Worm (Caenorhabditis elegans) whole organism, L1 larva: Measurements from ENCODE around the gene B0564.2.

ENCODE experiments used
- C16A3.4 ChIP-seq: fragments of 150-350 bp; optimal IDR thresholded peaks from 2 replicates; lab custom pipeline; 2014; ENCODE audit warnings: missing biosample characterization, missing genetic modification characterization
- C34B4.2 ChIP-seq: sonication (generic microtip); optimal IDR thresholded peaks from 2 replicates; lab custom pipeline; 2017; ENCODE audit warnings: mild to moderate bottlenecking, missing genetic modification characterization, missing compliant biosample characterization
- Y116A8C.19 ChIP-seq: sonication (generic microtip); optimal IDR thresholded peaks from 2 replicates; lab custom pipeline; 2016; ENCODE audit warnings: missing compliant biosample characterization, missing genetic modification characterization, borderline replicate concordance
- aha-1 ChIP-seq: fragments of 150-350 bp; optimal IDR thresholded peaks from 2 replicates; lab custom pipeline; 2014; ENCODE audit warnings: missing biosample characterization, missing genetic modification characterization
- ama-1 ChIP-seq: fragments of 150-350 bp; optimal IDR thresholded peaks from 2 replicates; lab custom pipeline; 2014
- blmp-1 ChIP-seq: fragments of 150-350 bp; optimal IDR thresholded peaks from 2 replicates; lab custom pipeline; 2014; ENCODE audit warnings: missing biosample characterization, missing genetic modification characterization
- dsc-1 ChIP-seq: sonication (generic microtip); optimal IDR thresholded peaks from 2 replicates; lab custom pipeline; 2016; ENCODE audit warnings: mild to moderate bottlenecking, missing genetic modification characterization, missing compliant biosample characterization
- efl-1 ChIP-seq, 4 experiments: fragments of 150-350 bp; optimal IDR thresholded peaks in 3 of 4; peaks in 1 of 4; 1 replicate in 1 of 4; 2 replicates in 3 of 4; lab custom pipeline; 2014; ENCODE audit warnings: missing biosample characterization in 2 of 4, missing genetic modification characterization in 2 of 4, missing genetic modification reagents in 2 of 4
- efl-3 ChIP-seq: fragments of 200-800 bp; sonication (Bioruptor generic); optimal IDR thresholded peaks from 2 replicates; lab custom pipeline; 2018; ENCODE audit warnings: mild to moderate bottlenecking, missing genetic modification characterization, missing compliant biosample characterization
- elt-3 ChIP-seq, 6 experiments: fragments of 150-350 bp in 1 of 6; sonication (generic microtip); optimal IDR thresholded peaks; 2 replicates each; lab custom pipeline; 2017 to 2018; ENCODE audit warnings: missing biosample characterization in 6 of 6, missing genetic modification characterization in 6 of 6, inconsistent platforms in 1 of 6
- fkh-10 ChIP-seq: sonication (generic microtip); optimal IDR thresholded peaks from 2 replicates; lab custom pipeline; 2017; ENCODE audit warnings: missing biosample characterization, missing genetic modification reagents, missing genetic modification characterization
- fkh-4 ChIP-seq: sonication (generic microtip); optimal IDR thresholded peaks from 2 replicates; lab custom pipeline; 2016; ENCODE audit warnings: missing compliant biosample characterization, missing genetic modification characterization, borderline replicate concordance
- grh-1 ChIP-seq: fragments of 200-800 bp; sonication (Bioruptor generic); IDR thresholded peaks from 2 replicates; pipeline ENCODE4 v1.3.6; 2022; ENCODE audit warnings: missing genetic modification reagents, missing genetic modification characterization, missing compliant biosample characterization
- hlh-4 ChIP-seq: sonication (generic microtip); optimal IDR thresholded peaks from 2 replicates; lab custom pipeline; 2016; ENCODE audit warnings: mild to moderate bottlenecking, missing genetic modification characterization, missing compliant biosample characterization
- hpl-2 ChIP-seq: fragments of 150-350 bp; optimal IDR thresholded peaks from 2 replicates; lab custom pipeline; 2014; ENCODE audit warnings: missing biosample characterization, missing genetic modification reagents, missing genetic modification characterization
- irx-1 ChIP-seq: sonication (generic microtip); optimal IDR thresholded peaks from 2 replicates; lab custom pipeline; 2016; ENCODE audit warnings: missing genetic modification characterization, missing compliant biosample characterization
- lin-14 ChIP-seq: fragments of 200-800 bp; sonication (Bioruptor generic); optimal IDR thresholded peaks from 2 replicates; lab custom pipeline; 2018; ENCODE audit warnings: mild to moderate bottlenecking, missing genetic modification characterization, moderate library complexity, missing compliant biosample characterization
- lin-35 ChIP-seq, 2 experiments: fragments of 150-350 bp; optimal IDR thresholded peaks; 2 replicates each; lab custom pipeline; 2014; ENCODE audit warnings: missing biosample characterization in 2 of 2, missing genetic modification characterization in 2 of 2, missing genetic modification reagents in 2 of 2
- lsy-2 ChIP-seq, 2 experiments: fragments of 150-350 bp; optimal IDR thresholded peaks; 2 replicates each; lab custom pipeline; 2014; ENCODE audit warnings: missing biosample characterization in 2 of 2, missing genetic modification characterization in 2 of 2
- mab-9 ChIP-seq: fragments of 200-800 bp; sonication (Bioruptor generic); IDR thresholded peaks from 2 replicates; pipeline ENCODE4 v1.3.6; 2022; ENCODE audit warnings: missing genetic modification reagents, missing genetic modification characterization, missing compliant biosample characterization
- mef-2 ChIP-seq: fragments of 150-350 bp; optimal IDR thresholded peaks from 2 replicates; lab custom pipeline; 2014; ENCODE audit warnings: missing biosample characterization, missing genetic modification characterization
- nhr-11 ChIP-seq: fragments of 150-350 bp; optimal IDR thresholded peaks from 2 replicates; lab custom pipeline; 2014; ENCODE audit warnings: missing biosample characterization, missing genetic modification characterization
- nhr-20 ChIP-seq: sonication (generic microtip); optimal IDR thresholded peaks from 2 replicates; lab custom pipeline; 2016; ENCODE audit warnings: mild to moderate bottlenecking, missing genetic modification characterization, missing compliant biosample characterization
- nhr-47 ChIP-seq: sonication (generic microtip); optimal IDR thresholded peaks from 2 replicates; lab custom pipeline; 2016; ENCODE audit warnings: mild to moderate bottlenecking, missing genetic modification characterization, moderate library complexity, missing compliant biosample characterization
- nhr-71 ChIP-seq: sonication (generic microtip); optimal IDR thresholded peaks from 2 replicates; lab custom pipeline; 2016; ENCODE audit warnings: mild to moderate bottlenecking, missing genetic modification characterization, moderate library complexity, missing compliant biosample characterization
- nhr-85 ChIP-seq: sonication (generic microtip); peaks from one replicate; lab custom pipeline; 2016; ENCODE audit warnings: missing genetic modification characterization, inconsistent platforms, missing compliant biosample characterization
- nhr-90 ChIP-seq: sonication (generic microtip); optimal IDR thresholded peaks from 2 replicates; lab custom pipeline; 2016; ENCODE audit warnings: mild to moderate bottlenecking, missing genetic modification characterization, missing compliant biosample characterization; ENCODE audit not compliant: poor library complexity
- pag-3 ChIP-seq: sonication (generic microtip); optimal IDR thresholded peaks from 2 replicates; lab custom pipeline; 2017; ENCODE audit warnings: missing genetic modification characterization, mild to moderate bottlenecking, missing compliant biosample characterization, antibody characterized with exemption, borderline replicate concordance; ENCODE audit not compliant: insufficient read depth
- rnt-1 ChIP-seq: sonication (generic microtip); optimal IDR thresholded peaks from 2 replicates; lab custom pipeline; 2016; ENCODE audit warnings: mild to moderate bottlenecking, missing genetic modification characterization, moderate library complexity, missing compliant biosample characterization
- snpc-4 ChIP-seq: fragments of 150-350 bp; optimal IDR thresholded peaks from 2 replicates; lab custom pipeline; 2014; ENCODE audit warnings: missing biosample characterization, missing genetic modification characterization
- snu-23 ChIP-seq: sonication (generic microtip); optimal IDR thresholded peaks from 2 replicates; lab custom pipeline; 2016; ENCODE audit warnings: missing genetic modification characterization, missing compliant biosample characterization
- swsn-7 ChIP-seq: sonication (generic microtip); optimal IDR thresholded peaks from 2 replicates; lab custom pipeline; 2016; ENCODE audit warnings: missing genetic modification characterization, missing compliant biosample characterization
- unc-30 ChIP-seq: sonication (generic microtip); optimal IDR thresholded peaks from 2 replicates; lab custom pipeline; 2017; ENCODE audit warnings: missing biosample characterization, missing genetic modification characterization
- unc-62 ChIP-seq: fragments of 150-350 bp; optimal IDR thresholded peaks from 2 replicates; lab custom pipeline; 2014; ENCODE audit warnings: missing biosample characterization, missing genetic modification reagents, missing genetic modification characterization
- unc-86 ChIP-seq: sonication (generic microtip); optimal IDR thresholded peaks from 2 replicates; lab custom pipeline; 2016; ENCODE audit warnings: missing genetic modification characterization, missing compliant biosample characterization
- zag-1 ChIP-seq: fragments of 150-350 bp; optimal IDR thresholded peaks from 2 replicates; lab custom pipeline; 2014; ENCODE audit warnings: missing biosample characterization, missing genetic modification characterization
- zip-4 ChIP-seq: fragments of 200-800 bp; sonication (Bioruptor generic); optimal IDR thresholded peaks from 2 replicates; lab custom pipeline; 2018; ENCODE audit warnings: mild to moderate bottlenecking, missing genetic modification characterization, moderate library complexity, missing compliant biosample characterization

Gene B0564.2

DNA sequence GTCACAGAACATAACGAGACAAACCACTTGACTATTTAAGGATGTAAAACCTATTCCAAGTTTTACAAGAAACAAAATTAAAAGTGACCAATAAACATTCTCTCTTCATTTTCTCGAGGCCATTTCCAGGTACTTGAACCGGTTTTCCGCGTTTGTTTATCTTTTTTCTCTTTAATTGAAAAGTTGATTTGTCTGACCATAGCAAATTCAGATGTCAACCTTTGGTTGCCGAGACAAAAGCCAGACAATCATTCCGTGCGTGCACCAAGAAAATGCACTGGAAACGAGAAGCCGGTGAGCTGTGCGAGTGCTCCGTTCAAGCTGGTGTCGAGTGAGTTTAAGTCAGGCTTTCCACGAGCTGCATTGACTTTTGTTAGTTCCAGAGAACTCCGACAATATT is 25.4 kb upstream of the B0564.2 start:
- peak in 2 of 6 experiments; percentile 30 to 62 for TF ChIP-seq elt-3 (tag; optimal IDR thresholded peaks at IDR 0.05; lab: Kevin White, UChicago)
- peak; percentile 10 for TF ChIP-seq snu-23 (GFP tag; lab: Kevin White, UChicago)
- no peak for TF ChIP-seq snpc-4 (tag; lab: Kevin White, UChicago)
- TF ChIP-seq swsn-7 = no peak
- TF ChIP-seq unc-86 = no peak
- peak; percentile 39 for TF ChIP-seq nhr-20 (tag; lab: Kevin White, UChicago)
- TF ChIP-seq fkh-4 (tag; lab: Kevin White, UChicago) = no peak
- TF ChIP-seq Y116A8C.19 (tag; lab: Kevin White, UChicago) = no peak
- no peak for TF ChIP-seq efl-1 (optimal IDR thresholded peaks at IDR 0.05; lab: Kevin White, UChicago)
- peak in 1 of 2 experiments; percentile 8 for TF ChIP-seq efl-1 (GFP tag; optimal IDR thresholded peaks at IDR 0.05 in 1 of 2; lab: Kevin White, UChicago)
- peak; percentile 2 for TF ChIP-seq rnt-1 (tag; lab: Kevin White, UChicago)
- TF ChIP-seq hpl-2 = no peak
- peak in 1 of 2 experiments; percentile 26 for TF ChIP-seq lin-35 (GFP tag; optimal IDR thresholded peaks at IDR 0.05; lab: Kevin White, UChicago)
- no peak for TF ChIP-seq pag-3 (tag; lab: Kevin White, UChicago)
- peak; percentile 68 for TF ChIP-seq grh-1 (GFP tag; lab: Robert Waterston, UW)
- TF ChIP-seq aha-1 (tag; lab: Kevin White, UChicago) = no peak
- peak in 1 of 2 experiments; percentile 25 for TF ChIP-seq lsy-2 (tag; optimal IDR thresholded peaks at IDR 0.05; lab: Kevin White, UChicago)
- TF ChIP-seq nhr-85 = peak; percentile 87
- TF ChIP-seq lin-14 (GFP tag; lab: Kevin White, UChicago) = peak; percentile 48
- TF ChIP-seq unc-30 = no peak
- peak; percentile 45 for TF ChIP-seq blmp-1 (tag; lab: Kevin White, UChicago)
- no peak for TF ChIP-seq C34B4.2 (tag; lab: Kevin White, UChicago)

DNA sequence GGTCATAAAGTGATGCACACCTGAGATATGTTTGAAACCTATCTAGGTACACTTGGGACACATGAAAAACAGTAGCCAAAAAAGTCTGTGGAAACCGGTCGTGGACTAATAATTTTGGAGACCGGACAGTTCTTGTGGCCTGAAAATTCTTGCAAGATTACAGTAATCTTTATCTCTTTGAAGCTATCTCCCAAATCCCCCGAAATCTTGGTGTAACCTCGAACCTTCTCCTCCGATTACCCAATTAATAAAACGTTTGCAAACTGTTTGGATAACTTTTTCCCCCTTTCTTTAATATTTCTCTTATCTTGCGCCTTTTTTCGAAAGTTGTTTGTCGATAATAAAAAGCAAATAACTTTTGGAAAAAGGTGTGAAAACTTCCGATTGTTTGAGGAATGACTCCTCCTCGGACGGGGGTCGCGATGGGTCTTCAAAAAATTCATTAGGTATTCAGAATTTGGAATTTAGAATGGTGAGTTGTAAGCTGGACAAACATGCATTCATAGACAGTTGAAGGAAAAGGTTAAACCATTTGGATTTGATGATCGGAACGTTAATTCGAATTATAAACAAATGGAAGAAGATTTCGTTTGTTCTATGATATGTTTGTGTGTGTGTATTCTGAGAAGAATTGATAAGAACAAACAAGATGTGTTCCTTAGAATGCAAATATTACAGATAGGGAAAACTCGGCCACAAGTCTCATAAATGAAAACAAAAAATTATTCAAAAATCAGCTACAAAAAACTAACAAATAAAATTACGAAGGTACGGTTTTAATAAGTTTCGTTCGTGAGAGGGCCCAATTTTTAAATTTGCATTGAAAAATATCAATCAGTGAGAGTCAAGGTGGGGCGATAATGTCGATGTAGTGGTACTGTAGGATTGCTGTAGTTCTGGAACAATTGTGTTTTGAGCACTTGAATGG is 24.4 kb upstream of the B0564.2 start:
- peak; percentile 30 for TF ChIP-seq nhr-47 (tag; lab: Kevin White, UChicago)
- TF ChIP-seq ama-1 (lab: Kevin White, UChicago) = peak; percentile 67
- peak; percentile 4 for TF ChIP-seq blmp-1 (tag; lab: Kevin White, UChicago)
- no peak for TF ChIP-seq dsc-1 (tag; lab: Kevin White, UChicago)
- peak; percentile 28 for TF ChIP-seq nhr-90 (tag; lab: Kevin White, UChicago)
- TF ChIP-seq C16A3.4 (tag; lab: Kevin White, UChicago) = no peak
- TF ChIP-seq nhr-71 (tag; lab: Kevin White, UChicago) = peak; percentile 48
- no peak for TF ChIP-seq mab-9 (GFP tag; lab: Robert Waterston, UW)
- TF ChIP-seq unc-30 = no peak
- no peak for TF ChIP-seq nhr-11
- no peak for TF ChIP-seq unc-62
- peak; percentile 24 for TF ChIP-seq snu-23 (GFP tag; lab: Kevin White, UChicago)
- no peak for TF ChIP-seq fkh-10 (GFP tag; lab: Kevin White, UChicago)
- no peak for TF ChIP-seq zag-1
- TF ChIP-seq grh-1 (GFP tag; lab: Robert Waterston, UW) = peak; percentile 31; the same call in 1 of the 2 replicates
- TF ChIP-seq nhr-20 (tag; lab: Kevin White, UChicago) = peak; percentile 32
- TF ChIP-seq snpc-4 (tag; lab: Kevin White, UChicago) = no peak
- TF ChIP-seq efl-3 = no peak
- no peak for TF ChIP-seq mef-2 (tag; lab: Kevin White, UChicago)
- peak in 1 of 2 experiments; percentile 26 for TF ChIP-seq lin-35 (GFP tag; optimal IDR thresholded peaks at IDR 0.05; lab: Kevin White, UChicago)
- no peak for TF ChIP-seq hlh-4
- no peak for TF ChIP-seq elt-3 (tag; optimal IDR thresholded peaks at IDR 0.05; lab: Kevin White, UChicago)
- TF ChIP-seq irx-1 (tag; lab: Kevin White, UChicago) = no peak
- peak; percentile 54 for TF ChIP-seq nhr-85
- no peak for TF ChIP-seq zip-4 (GFP tag; lab: Kevin White, UChicago)
